Fruit fly (Drosophila melanogaster) whole organism, embryonic: Measurements from ENCODE around the gene Hydr2.
A peak's percentile ranks its signal among the peaks of the same experiment; 100 is the strongest.

ENCODE experiments used
- ATbp ChIP-seq: fragments of 200-800 bp; sonication (Bioruptor generic); optimal IDR thresholded peaks from 2 replicates; lab custom pipeline; 2017; ENCODE audit warnings: missing biosample characterization, mild to moderate bottlenecking, missing genetic modification characterization, missing genetic modification reagents
- Aef1 ChIP-seq: fragments of 200-800 bp; sonication (Bioruptor generic); IDR thresholded peaks from 3 replicates; pipeline ENCODE4 v1.3.6; 2022; ENCODE audit warnings: missing biosample characterization, missing genetic modification characterization
- Bdp1 ChIP-seq: fragments of 200-800 bp; sonication (Bioruptor generic); optimal IDR thresholded peaks from 3 replicates; lab custom pipeline; 2016; ENCODE audit warnings: missing biosample characterization, missing genetic modification characterization
- CG1024 ChIP-seq: fragments of 200-800 bp; sonication (Bioruptor generic); IDR thresholded peaks from 2 replicates; pipeline ENCODE4 v1.3.6; 2022; ENCODE audit warnings: missing biosample characterization, missing genetic modification characterization
- CG10543 ChIP-seq: fragments of 200-800 bp; sonication (Bioruptor generic); optimal IDR thresholded peaks from 3 replicates; lab custom pipeline; 2017; ENCODE audit warnings: missing biosample characterization, mild to moderate bottlenecking, missing genetic modification characterization, moderate library complexity
- CG11696 ChIP-seq: fragments of 200-800 bp; sonication (Bioruptor generic); IDR thresholded peaks from 2 replicates; pipeline ENCODE4 v1.3.6; 2022; ENCODE audit warnings: missing biosample characterization, missing genetic modification characterization
- CG11723 ChIP-seq: fragments of 200-800 bp; sonication (Bioruptor generic); optimal IDR thresholded peaks from 2 replicates; lab custom pipeline; 2017; ENCODE audit warnings: missing biosample characterization, mild to moderate bottlenecking, missing genetic modification characterization
- CG14050 ChIP-seq: fragments of 200-800 bp; sonication (Bioruptor generic); IDR thresholded peaks from 3 replicates; pipeline ENCODE4 v1.3.6; 2022; ENCODE audit warnings: missing biosample characterization, missing genetic modification characterization
- CG15514 ChIP-seq: fragments of 200-800 bp; sonication (Bioruptor generic); optimal IDR thresholded peaks from 3 replicates; lab custom pipeline; 2017; ENCODE audit warnings: missing biosample characterization, missing genetic modification characterization, mild to moderate bottlenecking, moderate library complexity, missing genetic modification reagents
- CG1603 ChIP-seq: fragments of 200-800 bp; sonication (Bioruptor generic); optimal IDR thresholded peaks from 2 replicates; lab custom pipeline; 2019; ENCODE audit warnings: missing biosample characterization, mild to moderate bottlenecking, missing genetic modification characterization, moderate library complexity
- CG17802 ChIP-seq: fragments of 200-800 bp; sonication (Bioruptor generic); optimal IDR thresholded peaks from 2 replicates; lab custom pipeline; 2018; ENCODE audit warnings: missing biosample characterization, mild to moderate bottlenecking, missing genetic modification characterization, moderate library complexity
- CG1792 ChIP-seq: fragments of 200-800 bp; sonication (Bioruptor generic); optimal IDR thresholded peaks from 2 replicates; lab custom pipeline; 2016; ENCODE audit warnings: missing biosample characterization, missing genetic modification characterization
- CG2129 ChIP-seq: fragments of 200-800 bp; sonication (Bioruptor generic); IDR thresholded peaks from 2 replicates; pipeline ENCODE4 v1.3.6; 2022; ENCODE audit warnings: missing biosample characterization, missing genetic modification characterization; ENCODE audit not compliant: partially characterized antibody
- CG34224 ChIP-seq: fragments of 200-800 bp; sonication (Bioruptor generic); IDR thresholded peaks from 3 replicates; pipeline ENCODE4 v1.3.6; 2022; ENCODE audit warnings: missing biosample characterization, missing genetic modification characterization; ENCODE audit not compliant: partially characterized antibody
- CG4854 ChIP-seq: fragments of 200-800 bp; sonication (Bioruptor generic); optimal IDR thresholded peaks from 2 replicates; lab custom pipeline; 2016; ENCODE audit warnings: missing biosample characterization, missing genetic modification characterization, inconsistent platforms
- CG6683 ChIP-seq: fragments of 200-800 bp; sonication (Bioruptor generic); optimal IDR thresholded peaks from 2 replicates; lab custom pipeline; 2017; ENCODE audit warnings: missing biosample characterization, mild to moderate bottlenecking, missing genetic modification characterization, missing genetic modification reagents
- CG6813 ChIP-seq: fragments of 200-800 bp; sonication (Bioruptor generic); optimal IDR thresholded peaks from 2 replicates; lab custom pipeline; 2017; ENCODE audit warnings: missing biosample characterization, missing genetic modification characterization, mild to moderate bottlenecking, moderate library complexity, missing genetic modification reagents
- CG7839 ChIP-seq: fragments of 200-800 bp; sonication (Bioruptor generic); optimal IDR thresholded peaks from 3 replicates; lab custom pipeline; 2018; ENCODE audit warnings: missing biosample characterization, mild to moderate bottlenecking, missing genetic modification characterization, moderate library complexity
- CG8281 ChIP-seq: fragments of 200-800 bp; sonication (Bioruptor generic); optimal IDR thresholded peaks from 2 replicates; lab custom pipeline; 2018; ENCODE audit warnings: missing biosample characterization, mild to moderate bottlenecking, missing genetic modification characterization, moderate library complexity
- CG8290 ChIP-seq, 3 experiments: fragments of 200-800 bp; sonication (Bioruptor generic); optimal IDR thresholded peaks; 2 replicates each; lab custom pipeline; 2016 to 2019; ENCODE audit warnings: missing biosample characterization in 3 of 3, missing genetic modification characterization in 3 of 3, mild to moderate bottlenecking in 2 of 3, moderate library complexity in 1 of 3
- CG9437 ChIP-seq: fragments of 200-800 bp; sonication (Bioruptor generic); optimal IDR thresholded peaks from 2 replicates; lab custom pipeline; 2018; ENCODE audit warnings: missing biosample characterization, mild to moderate bottlenecking, missing genetic modification characterization
- Dbx ChIP-seq: fragments of 200-800 bp; sonication (Bioruptor generic); IDR thresholded peaks from 3 replicates; pipeline ENCODE4 v1.3.6; 2022; ENCODE audit warnings: missing biosample characterization, missing genetic modification characterization
- Dip2 ChIP-seq: fragments of 200-800 bp; sonication (Bioruptor generic); IDR thresholded peaks from 2 replicates; pipeline ENCODE4 v1.3.6; 2022; ENCODE audit warnings: missing biosample characterization, missing genetic modification characterization
- HLH4C ChIP-seq: fragments of 200-800 bp; sonication (Bioruptor generic); IDR thresholded peaks from 3 replicates; pipeline ENCODE4 v1.3.6; 2022; ENCODE audit warnings: missing biosample characterization, missing genetic modification characterization; ENCODE audit not compliant: partially characterized antibody
- Hand ChIP-seq: fragments of 200-800 bp; sonication (Bioruptor generic); optimal IDR thresholded peaks from 2 replicates; lab custom pipeline; 2017; ENCODE audit warnings: mild to moderate bottlenecking, missing biosample characterization, missing genetic modification reagents, missing genetic modification characterization
- Hey ChIP-seq: fragments of 200-800 bp; sonication (Bioruptor generic); optimal IDR thresholded peaks from 3 replicates; lab custom pipeline; 2018; ENCODE audit warnings: missing biosample characterization, mild to moderate bottlenecking, missing genetic modification characterization
- Med ChIP-seq: fragments of 200-800 bp; sonication (Bioruptor generic); peaks from one replicate; lab custom pipeline; 2016; ENCODE audit warnings: missing biosample characterization, missing genetic modification characterization, mild to moderate bottlenecking, inconsistent platforms, moderate library complexity
- Nf-YB ChIP-seq: fragments of 200-800 bp; sonication (Bioruptor generic); optimal IDR thresholded peaks from 3 replicates; lab custom pipeline; 2019; ENCODE audit warnings: missing biosample characterization, mild to moderate bottlenecking, missing genetic modification characterization, moderate library complexity
- Ptx1 ChIP-seq: fragments of 200-800 bp; sonication (Bioruptor generic); IDR thresholded peaks from 2 replicates; pipeline ENCODE4 v1.3.6; 2022; ENCODE audit warnings: missing biosample characterization, missing genetic modification characterization
- al ChIP-seq: fragments of 200-800 bp; sonication (Bioruptor generic); IDR thresholded peaks from 2 replicates; pipeline ENCODE4 v1.3.6; 2022; ENCODE audit warnings: missing biosample characterization, missing genetic modification characterization
- cato ChIP-seq: fragments of 200-800 bp; sonication (Bioruptor generic); optimal IDR thresholded peaks from 2 replicates; lab custom pipeline; 2016; ENCODE audit warnings: missing biosample characterization, missing genetic modification characterization, borderline replicate concordance
- crp ChIP-seq, 2 experiments: fragments of 200-800 bp; sonication (Bioruptor generic); optimal IDR thresholded peaks; 2 replicates in 1 of 2; 3 replicates in 1 of 2; lab custom pipeline; 2017; ENCODE audit warnings: missing biosample characterization in 2 of 2, missing genetic modification characterization in 2 of 2, mild to moderate bottlenecking in 1 of 2, moderate library complexity in 1 of 2
- dan ChIP-seq: fragments of 200-800 bp; sonication (Bioruptor generic); IDR thresholded peaks from 2 replicates; pipeline ENCODE4 v1.3.6; 2022; ENCODE audit warnings: missing biosample characterization, missing genetic modification characterization
- esg ChIP-seq: fragments of 200-800 bp; sonication (Bioruptor generic); conservative IDR thresholded peaks from 2 replicates; pipeline ENCODE4 v1.3.6; 2022; ENCODE audit warnings: missing biosample characterization, missing genetic modification characterization
- eyg ChIP-seq: fragments of 200-800 bp; sonication (Bioruptor generic); optimal IDR thresholded peaks from 3 replicates; lab custom pipeline; 2016; ENCODE audit warnings: missing biosample characterization, missing genetic modification characterization
- fd3F ChIP-seq: fragments of 200-800 bp; sonication (Bioruptor generic); optimal IDR thresholded peaks from 2 replicates; lab custom pipeline; 2018; ENCODE audit warnings: missing biosample characterization, mild to moderate bottlenecking, missing genetic modification characterization, moderate library complexity
- fd64A ChIP-seq: fragments of 200-800 bp; sonication (Bioruptor generic); optimal IDR thresholded peaks from 3 replicates; lab custom pipeline; 2018; ENCODE audit warnings: missing biosample characterization, mild to moderate bottlenecking, missing genetic modification characterization
- gce ChIP-seq: fragments of 200-800 bp; sonication (Bioruptor generic); IDR thresholded peaks from 3 replicates; pipeline ENCODE4 v1.3.6; 2022; ENCODE audit warnings: missing biosample characterization, missing genetic modification characterization
- grau ChIP-seq: fragments of 200-800 bp; optimal IDR thresholded peaks from 3 replicates; lab custom pipeline; 2019; ENCODE audit warnings: missing biosample characterization, mild to moderate bottlenecking, missing genetic modification characterization, moderate library complexity
- gsb-n ChIP-seq: fragments of 200-800 bp; sonication (Bioruptor generic); optimal IDR thresholded peaks from 3 replicates; lab custom pipeline; 2018; ENCODE audit warnings: missing biosample characterization, mild to moderate bottlenecking, missing genetic modification characterization
- hkb ChIP-seq, 2 experiments: fragments of 200-800 bp in 1 of 2; fragments of >200 bp in 1 of 2; sonication (Bioruptor generic) in 1 of 2; IDR thresholded peaks in 1 of 2; optimal IDR thresholded peaks in 1 of 2; 2 replicates each; pipeline versions ENCODE4 v1.3.6 to Lab custom; 2017 to 2022; ENCODE audit warnings: missing biosample characterization in 1 of 2, missing genetic modification characterization in 1 of 2
- odd ChIP-seq: fragments of 200-800 bp; sonication (Bioruptor generic); optimal IDR thresholded peaks from 2 replicates; lab custom pipeline; 2017; ENCODE audit warnings: missing biosample characterization, mild to moderate bottlenecking, missing genetic modification characterization
- slbo ChIP-seq: fragments of 200-800 bp; sonication (Bioruptor generic); IDR thresholded peaks from 2 replicates; pipeline ENCODE4 v1.3.6; 2022; ENCODE audit warnings: missing biosample characterization, missing genetic modification characterization
- sob ChIP-seq: fragments of 200-800 bp; sonication (Bioruptor generic); IDR thresholded peaks from 2 replicates; pipeline ENCODE4 v1.3.6; 2022; ENCODE audit warnings: missing biosample characterization, missing genetic modification characterization
- unc-4 ChIP-seq: fragments of 200-800 bp; sonication (Bioruptor generic); IDR thresholded peaks from 2 replicates; pipeline ENCODE4 v1.3.6; 2022; ENCODE audit warnings: missing biosample characterization, missing genetic modification characterization; ENCODE audit not compliant: partially characterized antibody
- zfh1 ChIP-seq: fragments of 200-800 bp; sonication (Bioruptor generic); IDR thresholded peaks from 3 replicates; pipeline ENCODE4 v1.3.6; 2022; ENCODE audit warnings: missing biosample characterization, missing genetic modification characterization

Hydr2 gene

dm6 chr2L:3152696-3153613, 10.5 kb upstream of the Hydr2 start (continued):
- TF ChIP-seq HLH4C (GFP tag; lab: Robert Waterston, UW) = no peak
- TF ChIP-seq grau = peak; percentile 90
- TF ChIP-seq CG17802 (tag; lab: Kevin White, UChicago) = peak; percentile 87
- no peak for TF ChIP-seq CG34224 (GFP tag; lab: Robert Waterston, UW)
- TF ChIP-seq CG8290 (GFP tag; optimal IDR thresholded peaks at IDR 0.05; lab: Kevin White, UChicago) = peak; percentile 82
- TF ChIP-seq CG8290 (tag; optimal IDR thresholded peaks at IDR 0.05; lab: Kevin White, UChicago) = peak; percentile 56 to 97
- TF ChIP-seq CG1024 (GFP tag; lab: Robert Waterston, UW) = peak; percentile 94
- peak; percentile 8 for TF ChIP-seq Hand
- TF ChIP-seq zfh1 = peak; percentile 98
- peak; percentile 86 for TF ChIP-seq CG4854 (GFP tag; lab: Kevin White, UChicago)
- TF ChIP-seq CG9437 = peak; percentile 89
- peak; percentile 94 for TF ChIP-seq CG1792 (GFP tag; lab: Kevin White, UChicago)
- TF ChIP-seq CG1603 (tag; lab: Kevin White, UChicago) = peak; percentile 98
- peak; percentile 64 for TF ChIP-seq CG15514 (GFP tag; lab: Kevin White, UChicago)
- TF ChIP-seq crp (GFP tag; optimal IDR thresholded peaks at IDR 0.05; lab: Kevin White, UChicago) = peak; percentile 13 to 56
- TF ChIP-seq CG2129 (GFP tag; lab: Robert Waterston, UW) = no peak
- TF ChIP-seq CG6813 (GFP tag; lab: Kevin White, UChicago) = peak; percentile 90
- peak; percentile 82 for TF ChIP-seq CG11723 (GFP tag; lab: Kevin White, UChicago)
- peak; percentile 93 for TF ChIP-seq gce
- peak; percentile 87 for TF ChIP-seq slbo (GFP tag; lab: Robert Waterston, UW)
- TF ChIP-seq unc-4 (GFP tag; lab: Robert Waterston, UW) = no peak
- peak; percentile 100 for TF ChIP-seq CG8281 (tag; lab: Kevin White, UChicago)
- peak; percentile 59 for TF ChIP-seq fd3F (GFP tag; lab: Kevin White, UChicago)
- TF ChIP-seq cato (GFP tag; lab: Kevin White, UChicago) = peak; percentile 93
- peak; percentile 91 for TF ChIP-seq esg (GFP tag; lab: Robert Waterston, UW)
- peak; percentile 85 for TF ChIP-seq odd (GFP tag; lab: Kevin White, UChicago)
- TF ChIP-seq Ptx1 (GFP tag; lab: Robert Waterston, UW) = peak; percentile 97
- TF ChIP-seq ATbp = peak; percentile 96
- TF ChIP-seq Nf-YB (GFP tag; lab: Kevin White, UChicago) = peak; percentile 70
- peak; percentile 90 for TF ChIP-seq Aef1 (GFP tag; lab: Robert Waterston, UW)
- peak; percentile 50 for TF ChIP-seq CG11696 (GFP tag; lab: Robert Waterston, UW)
- peak; percentile 83 for TF ChIP-seq dan (GFP tag; lab: Robert Waterston, UW)
- TF ChIP-seq Hey (tag; lab: Kevin White, UChicago) = peak; percentile 73
- TF ChIP-seq gsb-n (tag; lab: Kevin White, UChicago) = peak; percentile 96
- peak; percentile 96 for TF ChIP-seq fd64A (GFP tag; lab: Kevin White, UChicago)
- no peak for TF ChIP-seq hkb (optimal IDR thresholded peaks at IDR 0.05; lab: Kevin White, UChicago)
- peak; percentile 96 for TF ChIP-seq hkb (GFP tag; IDR thresholded peaks at IDR 0.05; lab: Robert Waterston, UW)
- TF ChIP-seq Bdp1 (GFP tag; lab: Kevin White, UChicago) = peak; percentile 83
- peak; percentile 80 for TF ChIP-seq CG6683
- TF ChIP-seq CG10543 (GFP tag; lab: Kevin White, UChicago) = peak; percentile 79
- TF ChIP-seq eyg = peak; percentile 92
- TF ChIP-seq sob (GFP tag; lab: Robert Waterston, UW) = peak; percentile 93
- TF ChIP-seq Med (GFP tag; lab: Kevin White, UChicago) = peak; percentile 99
- peak; percentile 44; the same call in 1 of the 2 replicates for TF ChIP-seq al
- TF ChIP-seq CG14050 (GFP tag; lab: Robert Waterston, UW) = peak; percentile 90
- TF ChIP-seq Dip2 (GFP tag; lab: Robert Waterston, UW) = peak; percentile 37; the same call in 1 of the 2 replicates
- peak; percentile 95 for TF ChIP-seq CG7839
- TF ChIP-seq Dbx (GFP tag; lab: Robert Waterston, UW) = 0 out of 3 replicates have a peak, but pooled peaks have one; percentile 42
